Fruit fly (Drosophila melanogaster) whole organism, embryonic: ENCODE results near the gene Trm7-34.

ENCODE experiments used
- Abd-B ChIP-seq: fragments of 200-800 bp; sonication (Bioruptor generic); optimal IDR thresholded peaks from 2 replicates; lab custom pipeline; 2018; ENCODE audit warnings: missing biosample characterization, mild to moderate bottlenecking, missing genetic modification characterization, moderate library complexity
- Ada2b ChIP-seq: fragments of 200-800 bp; sonication (Bioruptor generic); IDR thresholded peaks from 2 replicates; pipeline ENCODE4 v1.3.6; 2022; ENCODE audit warnings: missing biosample characterization, missing genetic modification characterization
- B-H2 ChIP-seq: fragments of 200-800 bp; sonication (Bioruptor generic); optimal IDR thresholded peaks from 2 replicates; lab custom pipeline; 2018; ENCODE audit warnings: missing biosample characterization, mild to moderate bottlenecking, missing genetic modification characterization
- Bgb ChIP-seq: fragments of 200-800 bp; sonication (Bioruptor generic); IDR thresholded peaks from 2 replicates; pipeline ENCODE4 v1.3.6; 2022; ENCODE audit warnings: missing biosample characterization, missing genetic modification characterization; ENCODE audit not compliant: partially characterized antibody
- CG10274 ChIP-seq: fragments of 200-800 bp; sonication (Bioruptor generic); optimal IDR thresholded peaks from 3 replicates; lab custom pipeline; 2017; ENCODE audit warnings: missing biosample characterization, mild to moderate bottlenecking, missing genetic modification characterization
- CG10431 ChIP-seq: fragments of 200-800 bp; sonication (Bioruptor generic); optimal IDR thresholded peaks from 3 replicates; lab custom pipeline; 2018; ENCODE audit warnings: missing biosample characterization, mild to moderate bottlenecking, missing genetic modification characterization
- CG11696 ChIP-seq: fragments of 200-800 bp; sonication (Bioruptor generic); IDR thresholded peaks from 2 replicates; pipeline ENCODE4 v1.3.6; 2022; ENCODE audit warnings: missing biosample characterization, missing genetic modification characterization
- CG12219 ChIP-seq: fragments of 200-800 bp; sonication (Bioruptor generic); optimal IDR thresholded peaks from 3 replicates; lab custom pipeline; 2018; ENCODE audit warnings: missing biosample characterization, mild to moderate bottlenecking, missing genetic modification characterization
- CG12659 ChIP-seq: fragments of 200-800 bp; sonication (Bioruptor generic); optimal IDR thresholded peaks from 3 replicates; lab custom pipeline; 2017; ENCODE audit warnings: mild to moderate bottlenecking, missing biosample characterization, missing genetic modification reagents, missing genetic modification characterization
- CG12744 ChIP-seq: fragments of 200-800 bp; sonication (Bioruptor generic); optimal IDR thresholded peaks from 2 replicates; lab custom pipeline; 2016; ENCODE audit warnings: missing biosample characterization, missing genetic modification characterization
- CG13123 ChIP-seq: fragments of 200-800 bp; sonication (Bioruptor generic); optimal IDR thresholded peaks from 2 replicates; lab custom pipeline; 2016; ENCODE audit warnings: missing biosample characterization, missing genetic modification characterization
- CG14050 ChIP-seq: fragments of 200-800 bp; sonication (Bioruptor generic); IDR thresholded peaks from 3 replicates; pipeline ENCODE4 v1.3.6; 2022; ENCODE audit warnings: missing biosample characterization, missing genetic modification characterization
- CG15269 ChIP-seq: fragments of 200-800 bp; sonication (Bioruptor generic); optimal IDR thresholded peaks from 2 replicates; lab custom pipeline; 2018; ENCODE audit warnings: missing biosample characterization, mild to moderate bottlenecking, missing genetic modification characterization, moderate library complexity
- CG17385 ChIP-seq: fragments of 200-800 bp; sonication (Bioruptor generic); optimal IDR thresholded peaks from 3 replicates; lab custom pipeline; 2018; ENCODE audit warnings: missing biosample characterization, mild to moderate bottlenecking, missing genetic modification characterization
- CG17568 ChIP-seq: fragments of 200-800 bp; sonication (Bioruptor generic); optimal IDR thresholded peaks from 2 replicates; lab custom pipeline; 2018; ENCODE audit warnings: missing biosample characterization, mild to moderate bottlenecking, missing genetic modification characterization, moderate library complexity
- CG17829 ChIP-seq: fragments of 200-800 bp; optimal IDR thresholded peaks from 2 replicates; lab custom pipeline; 2019; ENCODE audit warnings: missing biosample characterization, mild to moderate bottlenecking, missing genetic modification characterization, moderate library complexity
- CG1792 ChIP-seq: fragments of 200-800 bp; sonication (Bioruptor generic); optimal IDR thresholded peaks from 2 replicates; lab custom pipeline; 2016; ENCODE audit warnings: missing biosample characterization, missing genetic modification characterization
- CG2678 ChIP-seq: fragments of 200-800 bp; sonication (Bioruptor generic); optimal IDR thresholded peaks from 3 replicates; lab custom pipeline; 2019; ENCODE audit warnings: missing biosample characterization, mild to moderate bottlenecking, missing genetic modification characterization, moderate library complexity
- CG32532 ChIP-seq: fragments of 200-800 bp; sonication (Bioruptor generic); IDR thresholded peaks from 2 replicates; pipeline ENCODE4 v1.3.6; 2022; ENCODE audit warnings: missing biosample characterization, missing genetic modification characterization
- CG32772 ChIP-seq: fragments of 200-800 bp; sonication (Bioruptor generic); IDR thresholded peaks from 2 replicates; pipeline ENCODE4 v1.3.6; 2022; ENCODE audit warnings: missing biosample characterization, missing genetic modification characterization
- CG6813 ChIP-seq: fragments of 200-800 bp; sonication (Bioruptor generic); optimal IDR thresholded peaks from 2 replicates; lab custom pipeline; 2017; ENCODE audit warnings: missing biosample characterization, missing genetic modification characterization, mild to moderate bottlenecking, moderate library complexity, missing genetic modification reagents
- CG7839 ChIP-seq: fragments of 200-800 bp; sonication (Bioruptor generic); optimal IDR thresholded peaks from 3 replicates; lab custom pipeline; 2018; ENCODE audit warnings: missing biosample characterization, mild to moderate bottlenecking, missing genetic modification characterization, moderate library complexity
- CG9876 ChIP-seq: fragments of 200-800 bp; sonication (Bioruptor generic); optimal IDR thresholded peaks from 2 replicates; lab custom pipeline; 2016; ENCODE audit warnings: missing biosample characterization, missing genetic modification characterization
- Dek ChIP-seq: fragments of 200-800 bp; sonication (Bioruptor generic); optimal IDR thresholded peaks from 3 replicates; lab custom pipeline; 2019; ENCODE audit warnings: missing biosample characterization, mild to moderate bottlenecking, missing genetic modification characterization, moderate library complexity
- GATAe ChIP-seq: fragments of 200-800 bp; sonication (Bioruptor generic); conservative IDR thresholded peaks from 2 replicates; pipeline ENCODE4 v1.3.6; 2022; ENCODE audit warnings: missing biosample characterization, missing genetic modification characterization
- HmgZ ChIP-seq: fragments of 200-800 bp; sonication (Bioruptor generic); optimal IDR thresholded peaks from 2 replicates; lab custom pipeline; 2018; ENCODE audit warnings: missing biosample characterization, mild to moderate bottlenecking, missing genetic modification characterization
- Med ChIP-seq: fragments of 200-800 bp; sonication (Bioruptor generic); peaks from one replicate; lab custom pipeline; 2016; ENCODE audit warnings: missing biosample characterization, missing genetic modification characterization, mild to moderate bottlenecking, inconsistent platforms, moderate library complexity
- Oli ChIP-seq: fragments of 200-800 bp; sonication (Bioruptor generic); optimal IDR thresholded peaks from 2 replicates; lab custom pipeline; 2018; ENCODE audit warnings: missing biosample characterization, mild to moderate bottlenecking, missing genetic modification characterization, moderate library complexity
- Optix ChIP-seq: fragments of 200-800 bp; sonication (Bioruptor generic); IDR thresholded peaks from 3 replicates; pipeline ENCODE4 v1.3.6; 2022; ENCODE audit warnings: missing biosample characterization, missing genetic modification characterization
- PHDP ChIP-seq: fragments of 200-800 bp; sonication (Bioruptor generic); optimal IDR thresholded peaks from 3 replicates; lab custom pipeline; 2018; ENCODE audit warnings: missing biosample characterization, mild to moderate bottlenecking, missing genetic modification characterization, moderate library complexity
- YL-1 ChIP-seq: fragments of 200-800 bp; sonication (Bioruptor generic); optimal IDR thresholded peaks from 3 replicates; lab custom pipeline; 2017; ENCODE audit warnings: missing biosample characterization, mild to moderate bottlenecking, missing genetic modification characterization
- abd-A ChIP-seq: fragments of 200-800 bp; sonication (Bioruptor generic); optimal IDR thresholded peaks from 3 replicates; lab custom pipeline; 2019; ENCODE audit warnings: missing biosample characterization, mild to moderate bottlenecking, missing genetic modification characterization, moderate library complexity
- bab2 ChIP-seq: fragments of 200-800 bp; sonication (Bioruptor generic); optimal IDR thresholded peaks from 2 replicates; lab custom pipeline; 2016; ENCODE audit warnings: missing biosample characterization, missing genetic modification characterization
- cad ChIP-seq: fragments of >200 bp; optimal IDR thresholded peaks from 2 replicates; lab custom pipeline; 2017; ENCODE audit warnings: missing biosample characterization, missing genetic modification characterization
- chn ChIP-seq: fragments of 200-800 bp; sonication (Bioruptor generic); optimal IDR thresholded peaks from 2 replicates; lab custom pipeline; 2016; ENCODE audit warnings: missing biosample characterization, missing genetic modification characterization
- ci ChIP-seq: fragments of 200-800 bp; sonication (Bioruptor generic); IDR thresholded peaks from 3 replicates; pipeline ENCODE4 v1.3.6; 2022; ENCODE audit warnings: missing biosample characterization, missing genetic modification characterization
- esg ChIP-seq: fragments of 200-800 bp; sonication (Bioruptor generic); conservative IDR thresholded peaks from 2 replicates; pipeline ENCODE4 v1.3.6; 2022; ENCODE audit warnings: missing biosample characterization, missing genetic modification characterization
- fu2 ChIP-seq: fragments of 200-800 bp; sonication (Bioruptor generic); optimal IDR thresholded peaks from 2 replicates; lab custom pipeline; 2016; ENCODE audit warnings: missing biosample characterization, missing genetic modification characterization
- gro ChIP-seq: fragments of 200-800 bp; sonication (Bioruptor generic); optimal IDR thresholded peaks from 2 replicates; lab custom pipeline; 2016; ENCODE audit warnings: missing biosample characterization, missing genetic modification characterization
- ken ChIP-seq: fragments of 200-800 bp; sonication (Bioruptor generic); IDR thresholded peaks from 3 replicates; pipeline ENCODE4 v1.3.6; 2022; ENCODE audit warnings: missing biosample characterization, missing genetic modification characterization
- lola ChIP-seq, 3 experiments: fragments of >200 bp in 2 of 3; fragments of 200-800 bp in 1 of 3; sonication (Bioruptor generic) in 1 of 3; optimal IDR thresholded peaks; 2 replicates each; lab custom pipeline; 2017 to 2019; ENCODE audit warnings: missing biosample characterization in 3 of 3, missing genetic modification characterization in 3 of 3, mild to moderate bottlenecking in 1 of 3, moderate library complexity in 1 of 3
- mam ChIP-seq: fragments of 200-800 bp; sonication (Bioruptor generic); optimal IDR thresholded peaks from 3 replicates; lab custom pipeline; 2016; ENCODE audit warnings: missing biosample characterization, missing genetic modification characterization
- mld ChIP-seq: fragments of 200-800 bp; sonication (Bioruptor generic); IDR thresholded peaks from 3 replicates; pipeline ENCODE4 v1.3.6; 2022; ENCODE audit warnings: missing biosample characterization, missing genetic modification characterization; ENCODE audit not compliant: partially characterized antibody
- otp ChIP-seq: fragments of 200-800 bp; sonication (Bioruptor generic); IDR thresholded peaks from 3 replicates; pipeline ENCODE4, ENCODE4 v1.3.6; 2022; ENCODE audit warnings: missing biosample characterization, missing genetic modification characterization
- pho ChIP-seq: fragments of 200-800 bp; sonication (Bioruptor generic); optimal IDR thresholded peaks from 2 replicates; lab custom pipeline; 2016; ENCODE audit warnings: missing biosample characterization, missing genetic modification characterization
- sd ChIP-seq: fragments of 200-800 bp; sonication (Bioruptor generic); optimal IDR thresholded peaks from 3 replicates; lab custom pipeline; 2018; ENCODE audit warnings: missing biosample characterization, mild to moderate bottlenecking, missing genetic modification characterization, moderate library complexity
- seq ChIP-seq: fragments of 200-800 bp; sonication (Bioruptor generic); IDR thresholded peaks from 2 replicates; pipeline ENCODE4 v1.3.6; 2022; ENCODE audit warnings: missing biosample characterization, missing genetic modification characterization
- stwl ChIP-seq: fragments of 200-800 bp; sonication (Bioruptor generic); optimal IDR thresholded peaks from 3 replicates; lab custom pipeline; 2018; ENCODE audit warnings: missing biosample characterization, mild to moderate bottlenecking, missing genetic modification characterization, moderate library complexity
- tgo ChIP-seq: fragments of 200-800 bp; sonication (Bioruptor generic); IDR thresholded peaks from 3 replicates; pipeline ENCODE4 v1.3.6; 2022; ENCODE audit warnings: missing biosample characterization, missing genetic modification characterization
- vnd ChIP-seq: fragments of 200-800 bp; sonication (Bioruptor generic); IDR thresholded peaks from 3 replicates; pipeline ENCODE4 v1.3.6; 2022; ENCODE audit warnings: missing biosample characterization, missing genetic modification characterization; ENCODE audit not compliant: partially characterized antibody
- zfh2 ChIP-seq: fragments of 200-800 bp; sonication (Bioruptor generic); optimal IDR thresholded peaks from 2 replicates; lab custom pipeline; 2016; ENCODE audit warnings: missing biosample characterization, missing genetic modification characterization

The Trm7-34 gene

DNA sequence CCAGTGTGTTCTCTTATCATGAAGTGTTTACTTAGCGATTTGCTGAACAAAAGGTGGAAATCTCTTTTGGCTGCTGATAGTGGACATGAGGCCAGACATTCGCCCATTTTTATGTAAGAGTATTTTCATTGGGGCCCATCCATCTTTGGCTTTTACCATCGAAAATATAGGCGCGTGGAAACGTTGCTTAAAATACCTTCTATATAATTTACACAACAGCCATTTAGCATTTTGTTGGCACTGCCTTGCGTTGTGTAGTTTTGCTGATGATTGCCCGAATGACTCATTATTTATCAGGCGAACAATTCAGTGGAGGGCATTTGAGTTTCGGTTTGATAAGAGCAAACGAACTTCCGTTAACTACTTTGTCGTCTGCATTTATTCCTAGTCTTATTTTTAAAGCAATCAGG is 27.9 kb upstream of the Trm7-34 start (continued):
- no peak for TF ChIP-seq mld (GFP tag; lab: Robert Waterston, UW)
- TF ChIP-seq CG9876 (GFP tag; lab: Kevin White, UChicago): peak; percentile 32
- no peak for TF ChIP-seq zfh2 (GFP tag; lab: Kevin White, UChicago)
- peak; percentile 50 for TF ChIP-seq CG17568 (GFP tag; lab: Kevin White, UChicago)
- no peak for TF ChIP-seq seq
- no peak for TF ChIP-seq ken (GFP tag; lab: Robert Waterston, UW)
- TF ChIP-seq B-H2: peak; percentile 24
- TF ChIP-seq Med (GFP tag; lab: Kevin White, UChicago): peak; percentile 87
- TF ChIP-seq Oli (tag; lab: Kevin White, UChicago): peak; percentile 51
- peak; percentile 50; the same call in 1 of the 2 replicates for TF ChIP-seq CG32532 (GFP tag; lab: Robert Waterston, UW)
- no peak for TF ChIP-seq chn (GFP tag; lab: Kevin White, UChicago)
- peak; percentile 67 for TF ChIP-seq PHDP (tag; lab: Kevin White, UChicago)
- TF ChIP-seq CG12659 (GFP tag; lab: Kevin White, UChicago): peak; percentile 31
- peak; percentile 33 for TF ChIP-seq Dek (tag; lab: Kevin White, UChicago)
- TF ChIP-seq esg (GFP tag; lab: Robert Waterston, UW): peak; percentile 20; the same call in 1 of the 2 replicates
- no peak for TF ChIP-seq CG17829 (tag; lab: Kevin White, UChicago)
- TF ChIP-seq CG32772 (GFP tag; lab: Robert Waterston, UW): no peak
- peak; percentile 41; the same call in 1 of the 2 replicates for TF ChIP-seq Ada2b (GFP tag; lab: Robert Waterston, UW)
- TF ChIP-seq Optix (GFP tag; lab: Robert Waterston, UW): 0 out of 3 replicates have a peak, but pooled peaks have one; percentile 14
- peak; percentile 62 for TF ChIP-seq pho (GFP tag; lab: Kevin White, UChicago)
- TF ChIP-seq CG12744 (GFP tag; lab: Kevin White, UChicago): peak; percentile 3
- no peak for TF ChIP-seq CG13123 (GFP tag; lab: Kevin White, UChicago)
- TF ChIP-seq GATAe (GFP tag; lab: Robert Waterston, UW): peak; percentile 28; the same call in 1 of the 2 replicates
- TF ChIP-seq mam (GFP tag; lab: Kevin White, UChicago): peak; percentile 29
- no peak for TF ChIP-seq tgo
- no peak for TF ChIP-seq stwl (tag; lab: Kevin White, UChicago)
- peak; percentile 69 for TF ChIP-seq gro (GFP tag; lab: Kevin White, UChicago)
- no peak for TF ChIP-seq YL-1 (GFP tag; lab: Kevin White, UChicago)
- no peak for TF ChIP-seq otp (GFP tag; lab: Robert Waterston, UW)
- TF ChIP-seq ci (GFP tag; lab: Robert Waterston, UW): no peak
- no peak for TF ChIP-seq Abd-B (GFP tag; lab: Kevin White, UChicago)
- no peak for TF ChIP-seq lola (GFP tag; optimal IDR thresholded peaks at IDR 0.05; lab: Kevin White, UChicago)
- TF ChIP-seq fu2 (GFP tag; lab: Kevin White, UChicago): peak; percentile 31
- TF ChIP-seq CG17385: peak; percentile 41
- TF ChIP-seq CG12219 (GFP tag; lab: Kevin White, UChicago): peak; percentile 38
- TF ChIP-seq CG10274 (GFP tag; lab: Kevin White, UChicago): peak; percentile 25
- peak; percentile 17 for TF ChIP-seq bab2 (GFP tag; lab: Kevin White, UChicago)
- peak; percentile 53 for TF ChIP-seq CG2678 (tag; lab: Kevin White, UChicago)
- TF ChIP-seq Bgb (GFP tag; lab: Robert Waterston, UW): no peak
- no peak for TF ChIP-seq CG14050 (GFP tag; lab: Robert Waterston, UW)
- TF ChIP-seq cad: no peak
- peak; percentile 59 for TF ChIP-seq CG7839 (tag; lab: Kevin White, UChicago)
- peak; percentile 25 for TF ChIP-seq CG1792
- peak; percentile 38 for TF ChIP-seq CG6813 (GFP tag; lab: Kevin White, UChicago)
- peak; percentile 89 for TF ChIP-seq sd
- no peak for TF ChIP-seq CG11696 (GFP tag; lab: Robert Waterston, UW)
- no peak for TF ChIP-seq abd-A (tag; lab: Kevin White, UChicago)
- peak; percentile 84 for TF ChIP-seq HmgZ (tag; lab: Kevin White, UChicago)
- no peak for TF ChIP-seq vnd (GFP tag; lab: Robert Waterston, UW)
- no peak for TF ChIP-seq CG10431 (GFP tag; lab: Kevin White, UChicago)
- peak; percentile 66 for TF ChIP-seq CG15269
